Fruit fly (Drosophila melanogaster) whole organism, pupa: ENCODE measurements around the gene Crz.

Source experiments
- CG10348 ChIP-seq: fragments of 200-800 bp; sonication (Bioruptor generic); IDR thresholded peaks from 2 replicates; pipeline ENCODE4 v1.3.6; 2022; ENCODE audit warnings: missing biosample characterization, missing genetic modification characterization
- CG15710 ChIP-seq: fragments of 200-800 bp; sonication (Bioruptor generic); optimal IDR thresholded peaks from 2 replicates; lab custom pipeline; 2018; ENCODE audit warnings: missing biosample characterization, mild to moderate bottlenecking, missing genetic modification characterization, moderate library complexity
- CG32121 ChIP-seq: fragments of 200-800 bp; sonication (Bioruptor generic); IDR thresholded peaks from 2 replicates; pipeline ENCODE4 v1.3.6; 2022; ENCODE audit warnings: missing biosample characterization, missing genetic modification characterization
- CG34367 ChIP-seq: fragments of 200-800 bp; sonication (Bioruptor generic); optimal IDR thresholded peaks from 2 replicates; lab custom pipeline; 2018; ENCODE audit warnings: missing biosample characterization, mild to moderate bottlenecking, missing genetic modification characterization
- CG4496 ChIP-seq: fragments of 200-800 bp; sonication (Bioruptor generic); IDR thresholded peaks from 3 replicates; pipeline ENCODE4 v1.3.6; 2022; ENCODE audit warnings: missing biosample characterization, missing genetic modification characterization
- D1 ChIP-seq: fragments of 200-800 bp; sonication (Bioruptor generic); optimal IDR thresholded peaks from 2 replicates; lab custom pipeline; 2018; ENCODE audit warnings: missing biosample characterization, mild to moderate bottlenecking, missing genetic modification characterization, moderate library complexity
- EcR ChIP-seq: fragments of 200-800 bp; sonication (Bioruptor generic); optimal IDR thresholded peaks from 3 replicates; lab custom pipeline; 2019; ENCODE audit warnings: missing biosample characterization, missing genetic modification characterization, mild to moderate bottlenecking, moderate library complexity, missing genetic modification reagents
- Pif1B ChIP-seq: fragments of 200-800 bp; sonication (Bioruptor generic); optimal IDR thresholded peaks from 3 replicates; lab custom pipeline; 2016; ENCODE audit warnings: missing biosample characterization, missing genetic modification characterization
- fd96Ca ChIP-seq: fragments of 200-800 bp; sonication (Bioruptor generic); IDR thresholded peaks from 3 replicates; pipeline ENCODE4 v1.3.6; 2022; ENCODE audit warnings: missing biosample characterization, missing genetic modification characterization
- gl ChIP-seq: fragments of 200-800 bp; sonication (Bioruptor generic); optimal IDR thresholded peaks from 2 replicates; lab custom pipeline; 2018; ENCODE audit warnings: missing biosample characterization, mild to moderate bottlenecking, missing genetic modification characterization
- rn ChIP-seq: fragments of 200-800 bp; sonication (Bioruptor generic); IDR thresholded peaks from 2 replicates; pipeline ENCODE4 v1.3.6; 2022; ENCODE audit warnings: missing biosample characterization, missing genetic modification characterization

dm6 chr3R:14332735-14333134 lies 18.1 kb downstream of the Crz start:
- no peak for TF ChIP-seq Pif1B (GFP tag; lab: Kevin White, UChicago)
- no peak for TF ChIP-seq CG10348 (GFP tag; lab: Robert Waterston, UW)
- no peak for TF ChIP-seq CG15710 (tag; lab: Kevin White, UChicago)
- no peak for TF ChIP-seq EcR (GFP tag; lab: Kevin White, UChicago)
- TF ChIP-seq CG34367 (tag; lab: Kevin White, UChicago): no peak
- no peak for TF ChIP-seq fd96Ca (GFP tag; lab: Robert Waterston, UW)
- TF ChIP-seq D1 (tag; lab: Kevin White, UChicago): no peak
- TF ChIP-seq CG4496: no peak
- TF ChIP-seq rn: no peak
- no peak for TF ChIP-seq gl (tag; lab: Kevin White, UChicago)
- no peak for TF ChIP-seq CG32121 (GFP tag; lab: Robert Waterston, UW)
